Worm (Caenorhabditis elegans) whole organism, L4/young adult: ENCODE measurements around the gene F52G3.1.

Source experiments
- W03F9.2 ChIP-seq: fragments of 150-350 bp; optimal IDR thresholded peaks from 2 replicates; lab custom pipeline; 2014; ENCODE audit warnings: missing biosample characterization, missing genetic modification characterization
- dao-5 ChIP-seq: sonication (generic microtip); optimal IDR thresholded peaks from 2 replicates; lab custom pipeline; 2016; ENCODE audit warnings: missing genotype, missing genetic modification characterization, moderate library complexity, missing compliant biosample characterization
- him-1 ChIP-seq: sonication (generic microtip); optimal IDR thresholded peaks from 2 replicates; lab custom pipeline; 2016; ENCODE audit warnings: missing genotype, missing genetic modification reagents, missing genetic modification characterization, missing compliant biosample characterization

F52G3.1 gene

ce11 chrX:16998003-16998402, 34.3 kb downstream of the F52G3.1 start:
- TF ChIP-seq W03F9.2 (tag; lab: Kevin White, UChicago) (no peak), him-1 (tag; lab: Kevin White, UChicago) (no peak), dao-5 (tag; lab: Kevin White, UChicago) (no peak)

ce11 chrX:16998981-16999380, 35.3 kb downstream of the F52G3.1 start:
- no peak for TF ChIP-seq him-1 (tag; lab: Kevin White, UChicago)
- no peak for TF ChIP-seq W03F9.2 (tag; lab: Kevin White, UChicago)
- no peak for TF ChIP-seq dao-5 (tag; lab: Kevin White, UChicago)

ce11 chrX:16999649-17000048, 36.0 kb downstream of the F52G3.1 start:
- TF ChIP-seq dao-5 (tag; lab: Kevin White, UChicago) (no peak), W03F9.2 (tag; lab: Kevin White, UChicago) (no peak), him-1 (tag; lab: Kevin White, UChicago) (no peak)

- TF ChIP-seq W03F9.2 (tag; lab: Kevin White, UChicago) (no peak), him-1 (tag; lab: Kevin White, UChicago) (no peak), dao-5 (tag; lab: Kevin White, UChicago) (no peak)
Observed at ce11 chrX:17002149-17002548, 38.5 kb downstream of the F52G3.1 start.

- no peak for TF ChIP-seq dao-5 (tag; lab: Kevin White, UChicago)
- TF ChIP-seq W03F9.2 (tag; lab: Kevin White, UChicago): no peak
- no peak for TF ChIP-seq him-1 (tag; lab: Kevin White, UChicago)
Observed at ce11 chrX:17003473-17004123, 39.9 kb downstream of the F52G3.1 start.

- TF ChIP-seq dao-5 (tag; lab: Kevin White, UChicago) (no peak), him-1 (tag; lab: Kevin White, UChicago) (no peak), W03F9.2 (tag; lab: Kevin White, UChicago) (no peak)
Observed at ce11 chrX:17006843-17007242, 43.2 kb downstream of the F52G3.1 start.

- TF ChIP-seq him-1 (tag; lab: Kevin White, UChicago) (no peak), W03F9.2 (tag; lab: Kevin White, UChicago) (no peak), dao-5 (tag; lab: Kevin White, UChicago) (no peak)
Observed at ce11 chrX:17013162-17013561, 49.5 kb downstream of the F52G3.1 start, which contains the start of gene F35B3.3. TSS of gene F35B3.3 (plus strand) at chrX:17013462.

- no peak for TF ChIP-seq dao-5 (tag; lab: Kevin White, UChicago)
- TF ChIP-seq him-1 (tag; lab: Kevin White, UChicago): no peak
- no peak for TF ChIP-seq W03F9.2 (tag; lab: Kevin White, UChicago)
Observed at ce11 chrX:17019098-17019497, 55.4 kb downstream of the F52G3.1 start.

- TF ChIP-seq him-1 (tag; lab: Kevin White, UChicago) (no peak), dao-5 (tag; lab: Kevin White, UChicago) (no peak), W03F9.2 (tag; lab: Kevin White, UChicago) (no peak)
Observed at ce11 chrX:17020858-17021257, 57.2 kb downstream of the F52G3.1 start, which contains the start of gene F35B3.4. TSS of gene F35B3.4 (minus strand) at chrX:17020958.
